Fruit fly (Drosophila melanogaster) whole organism, embryonic: Measurements from ENCODE around the gene CG1896.

Source experiments
- Bgb ChIP-seq: fragments of 200-800 bp; sonication (Bioruptor generic); IDR thresholded peaks from 2 replicates; pipeline ENCODE4 v1.3.6; 2022; ENCODE audit warnings: missing biosample characterization, missing genetic modification characterization; ENCODE audit not compliant: partially characterized antibody
- Blimp-1 ChIP-seq: fragments of 200-800 bp; sonication (Bioruptor generic); optimal IDR thresholded peaks from 3 replicates; lab custom pipeline; 2018; ENCODE audit warnings: missing biosample characterization, missing genetic modification characterization, mild to moderate bottlenecking, moderate library complexity, missing genetic modification reagents
- CG10979 ChIP-seq: fragments of 200-800 bp; sonication (Bioruptor generic); optimal IDR thresholded peaks from 2 replicates; lab custom pipeline; 2018; ENCODE audit warnings: missing biosample characterization, mild to moderate bottlenecking, missing genetic modification characterization, moderate library complexity
- CG11504 ChIP-seq: fragments of 200-800 bp; sonication (Bioruptor generic); optimal IDR thresholded peaks from 3 replicates; lab custom pipeline; 2019; ENCODE audit warnings: missing biosample characterization, mild to moderate bottlenecking, missing genetic modification characterization, moderate library complexity
- CG11695 ChIP-seq: fragments of 200-800 bp; sonication (Bioruptor generic); IDR thresholded peaks from 3 replicates; pipeline ENCODE4 v1.3.6; 2022; ENCODE audit warnings: missing biosample characterization, missing genetic modification characterization
- CG13424 ChIP-seq: fragments of 200-800 bp; sonication (Bioruptor generic); optimal IDR thresholded peaks from 2 replicates; lab custom pipeline; 2019; ENCODE audit warnings: missing biosample characterization, mild to moderate bottlenecking, missing genetic modification characterization, moderate library complexity
- CG17328 ChIP-seq: fragments of 200-800 bp; sonication (Bioruptor generic); IDR thresholded peaks from 2 replicates; pipeline ENCODE4 v1.3.6; 2022; ENCODE audit warnings: missing biosample characterization, missing genetic modification characterization
- CG17359 ChIP-seq: fragments of 200-800 bp; sonication (Bioruptor generic); optimal IDR thresholded peaks from 3 replicates; lab custom pipeline; 2018; ENCODE audit warnings: missing biosample characterization, mild to moderate bottlenecking, missing genetic modification characterization, moderate library complexity
- CG2120 ChIP-seq: fragments of 200-800 bp; sonication (Bioruptor generic); optimal IDR thresholded peaks from 3 replicates; lab custom pipeline; 2016; ENCODE audit warnings: missing biosample characterization, missing genetic modification characterization
- CG4360 ChIP-seq: fragments of 200-800 bp; sonication (Bioruptor generic); IDR thresholded peaks from 2 replicates; pipeline ENCODE4 v1.3.6; 2022; ENCODE audit warnings: missing biosample characterization, missing genetic modification characterization
- CG7987 ChIP-seq: fragments of 200-800 bp; sonication (Bioruptor generic); optimal IDR thresholded peaks from 2 replicates; lab custom pipeline; 2018; ENCODE audit warnings: missing biosample characterization, mild to moderate bottlenecking, missing genetic modification characterization, moderate library complexity
- CG8089 ChIP-seq: fragments of 200-800 bp; sonication (Bioruptor generic); optimal IDR thresholded peaks from 3 replicates; lab custom pipeline; 2016; ENCODE audit warnings: missing biosample characterization, missing genetic modification characterization
- CG8359 ChIP-seq: fragments of 200-800 bp; sonication (Bioruptor generic); optimal IDR thresholded peaks from 2 replicates; lab custom pipeline; 2017; ENCODE audit warnings: missing biosample characterization, mild to moderate bottlenecking, missing genetic modification characterization, borderline replicate concordance
- CG8765 ChIP-seq: fragments of 200-800 bp; sonication (Bioruptor generic); IDR thresholded peaks from 2 replicates; pipeline ENCODE4 v1.3.6; 2022; ENCODE audit warnings: missing biosample characterization, missing genetic modification characterization
- CG9876 ChIP-seq: fragments of 200-800 bp; sonication (Bioruptor generic); optimal IDR thresholded peaks from 2 replicates; lab custom pipeline; 2016; ENCODE audit warnings: missing biosample characterization, missing genetic modification characterization
- Dbx ChIP-seq: fragments of 200-800 bp; sonication (Bioruptor generic); IDR thresholded peaks from 3 replicates; pipeline ENCODE4 v1.3.6; 2022; ENCODE audit warnings: missing biosample characterization, missing genetic modification characterization
- Deaf1 ChIP-seq: fragments of 200-800 bp; optimal IDR thresholded peaks from 3 replicates; lab custom pipeline; 2019; ENCODE audit warnings: missing biosample characterization, mild to moderate bottlenecking, missing genetic modification characterization, moderate library complexity
- Dll ChIP-seq: fragments of 200-800 bp; sonication (Bioruptor generic); IDR thresholded peaks from 4 replicates; pipeline ENCODE4 v1.3.6; 2022; ENCODE audit warnings: missing biosample characterization, missing genetic modification characterization; ENCODE audit not compliant: partially characterized antibody
- Ets65A ChIP-seq: fragments of 200-800 bp; sonication (Bioruptor generic); peaks from one replicate; lab custom pipeline; 2016; ENCODE audit warnings: missing biosample characterization, missing genetic modification characterization
- Hey ChIP-seq: fragments of 200-800 bp; sonication (Bioruptor generic); optimal IDR thresholded peaks from 3 replicates; lab custom pipeline; 2018; ENCODE audit warnings: missing biosample characterization, mild to moderate bottlenecking, missing genetic modification characterization
- HmgZ ChIP-seq: fragments of 200-800 bp; sonication (Bioruptor generic); optimal IDR thresholded peaks from 2 replicates; lab custom pipeline; 2018; ENCODE audit warnings: missing biosample characterization, mild to moderate bottlenecking, missing genetic modification characterization
- Lpt ChIP-seq: fragments of >200 bp; optimal IDR thresholded peaks from 2 replicates; lab custom pipeline; 2018; ENCODE audit warnings: missing biosample characterization, missing genetic modification characterization
- Pdp1 ChIP-seq, 2 experiments: fragments of 200-800 bp; sonication (Bioruptor generic); optimal IDR thresholded peaks; 3 replicates each; lab custom pipeline; 2016; ENCODE audit warnings: missing biosample characterization in 2 of 2, missing genetic modification characterization in 2 of 2, mild to moderate bottlenecking in 1 of 2, moderate library complexity in 1 of 2
- Sin3A ChIP-seq: fragments of >200 bp; optimal IDR thresholded peaks from 2 replicates; lab custom pipeline; 2018
- Stat92E ChIP-seq, 3 experiments: fragments of >200 bp in 2 of 3; fragments of 200-800 bp in 1 of 3; sonication (Bioruptor generic) in 1 of 3; optimal IDR thresholded peaks; 2 replicates each; lab custom pipeline; 2017 to 2019; ENCODE audit warnings: missing biosample characterization in 3 of 3, missing genetic modification characterization in 3 of 3, mild to moderate bottlenecking in 1 of 3, moderate library complexity in 1 of 3
- ase ChIP-seq: fragments of 200-800 bp; sonication (Bioruptor generic); IDR thresholded peaks from 3 replicates; pipeline ENCODE4 v1.3.6; 2022; ENCODE audit warnings: missing biosample characterization, missing genetic modification characterization
- bbx ChIP-seq: fragments of 200-800 bp; sonication (Bioruptor generic); IDR thresholded peaks from 2 replicates; pipeline ENCODE4 v1.3.6; 2022; ENCODE audit warnings: missing biosample characterization, missing genetic modification characterization; ENCODE audit not compliant: partially characterized antibody
- bigmax ChIP-seq: fragments of 200-800 bp; sonication (Bioruptor generic); optimal IDR thresholded peaks from 2 replicates; lab custom pipeline; 2018; ENCODE audit warnings: missing biosample characterization, mild to moderate bottlenecking, missing genetic modification characterization
- bsh ChIP-seq, 2 experiments: fragments of 200-800 bp; sonication (Bioruptor generic); optimal IDR thresholded peaks; 2 replicates each; lab custom pipeline; 2017 to 2018; ENCODE audit warnings: mild to moderate bottlenecking in 2 of 2, missing biosample characterization in 2 of 2, missing genetic modification characterization in 2 of 2, moderate library complexity in 1 of 2
- btn ChIP-seq: fragments of 200-800 bp; sonication (Bioruptor generic); optimal IDR thresholded peaks from 2 replicates; lab custom pipeline; 2016; ENCODE audit warnings: missing biosample characterization, missing genetic modification characterization
- chinmo ChIP-seq: fragments of 200-800 bp; sonication (Bioruptor generic); IDR thresholded peaks from 4 replicates; pipeline ENCODE4 v1.3.6; 2022; ENCODE audit warnings: missing biosample characterization, missing genetic modification characterization; ENCODE audit not compliant: partially characterized antibody
- corto ChIP-seq: fragments of 200-800 bp; sonication (Bioruptor generic); optimal IDR thresholded peaks from 2 replicates; lab custom pipeline; 2016; ENCODE audit warnings: missing biosample characterization, mild to moderate bottlenecking, missing genetic modification characterization, moderate library complexity
- croc ChIP-seq: fragments of 200-800 bp; sonication (Bioruptor generic); conservative IDR thresholded peaks from 3 replicates; pipeline ENCODE4 v1.3.6; 2022; ENCODE audit warnings: missing biosample characterization, missing genetic modification characterization
- exex ChIP-seq: fragments of 200-800 bp; sonication (Bioruptor generic); optimal IDR thresholded peaks from 4 replicates; lab custom pipeline; 2018; ENCODE audit warnings: missing biosample characterization, mild to moderate bottlenecking, missing genetic modification characterization, moderate library complexity
- gt ChIP-seq: fragments of 200-800 bp; sonication (Bioruptor generic); IDR thresholded peaks from 2 replicates; pipeline ENCODE4 v1.3.6; 2022; ENCODE audit warnings: missing biosample characterization, missing genetic modification characterization
- insv ChIP-seq, 2 experiments: fragments of 200-800 bp; sonication (Bioruptor generic); optimal IDR thresholded peaks; 3 replicates each; lab custom pipeline; 2016 to 2018; ENCODE audit warnings: missing biosample characterization in 2 of 2, missing genetic modification characterization in 2 of 2
- jigr1 ChIP-seq: fragments of 200-800 bp; sonication (Bioruptor generic); IDR thresholded peaks from 3 replicates; pipeline ENCODE4 v1.3.6; 2022; ENCODE audit warnings: missing biosample characterization, missing genetic modification characterization
- phol ChIP-seq: fragments of 200-800 bp; sonication (Bioruptor generic); optimal IDR thresholded peaks from 3 replicates; lab custom pipeline; 2018; ENCODE audit warnings: missing biosample characterization, mild to moderate bottlenecking, missing genetic modification characterization, moderate library complexity
- rib ChIP-seq: fragments of 200-800 bp; sonication (Bioruptor generic); IDR thresholded peaks from 2 replicates; pipeline ENCODE4 v1.3.6; 2022; ENCODE audit warnings: missing biosample characterization, missing genetic modification characterization
- run ChIP-seq: fragments of 200-800 bp; sonication (Bioruptor generic); optimal IDR thresholded peaks from 3 replicates; lab custom pipeline; 2018; ENCODE audit warnings: missing biosample characterization, mild to moderate bottlenecking, missing genetic modification characterization
- sens ChIP-seq: fragments of 200-800 bp; sonication (Bioruptor generic); peaks from one replicate; lab custom pipeline; 2016; ENCODE audit warnings: missing biosample characterization, missing genetic modification characterization
- tin ChIP-seq: fragments of 200-800 bp; sonication (Bioruptor generic); optimal IDR thresholded peaks from 3 replicates; lab custom pipeline; 2016; ENCODE audit warnings: missing biosample characterization, missing genetic modification characterization
- unc-4 ChIP-seq: fragments of 200-800 bp; sonication (Bioruptor generic); IDR thresholded peaks from 2 replicates; pipeline ENCODE4 v1.3.6; 2022; ENCODE audit warnings: missing biosample characterization, missing genetic modification characterization; ENCODE audit not compliant: partially characterized antibody
- usp ChIP-seq: fragments of >200 bp; optimal IDR thresholded peaks from 2 replicates; lab custom pipeline; 2017; ENCODE audit warnings: missing biosample characterization, missing genetic modification characterization
- z ChIP-seq: fragments of 200-800 bp; sonication (Bioruptor generic); IDR thresholded peaks from 3 replicates; pipeline ENCODE4 v1.3.6; 2022; ENCODE audit warnings: missing biosample characterization, missing genetic modification characterization
- zen2 ChIP-seq: fragments of 200-800 bp; sonication (Bioruptor generic); IDR thresholded peaks from 3 replicates; pipeline ENCODE4 v1.3.6; 2022; ENCODE audit warnings: missing biosample characterization, missing genetic modification characterization; ENCODE audit not compliant: partially characterized antibody

CG1896 gene

DNA sequence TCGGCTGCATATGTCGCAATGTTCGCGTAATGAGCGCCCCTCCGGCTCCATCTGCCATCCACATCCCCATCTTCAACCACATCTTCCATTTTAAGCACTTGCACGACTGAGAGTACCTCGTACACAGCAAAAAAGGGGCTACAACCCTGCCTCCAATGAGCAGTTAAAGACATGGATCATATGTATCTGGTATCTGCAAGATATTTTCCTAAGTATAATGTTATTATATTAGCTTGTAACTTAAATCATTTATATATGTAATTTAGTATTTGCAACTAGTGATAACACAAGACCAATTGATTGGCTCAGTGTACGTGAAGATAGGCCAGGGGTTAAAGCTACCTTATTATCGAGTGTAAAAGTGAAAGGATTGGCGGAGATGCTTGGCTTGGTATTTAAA lies 18.6 kb downstream of the CG1896 start (continued):
- TF ChIP-seq CG10979 (tag; lab: Kevin White, UChicago) (peak; percentile 12), CG17359 (tag; lab: Kevin White, UChicago) (peak; percentile 3), CG11695 (no peak), Blimp-1 (peak; percentile 45), gt (no peak), CG17328 (GFP tag; lab: Robert Waterston, UW) (no peak), Sin3A (lab: Kevin White, UChicago) (no peak), CG13424 (no peak), CG8359 (no peak), bbx (no peak), CG11504 (tag; lab: Kevin White, UChicago) (peak; percentile 25), unc-4 (GFP tag; lab: Robert Waterston, UW) (no peak), btn (GFP tag; lab: Kevin White, UChicago) (no peak), phol (peak; percentile 5), Dbx (GFP tag; lab: Robert Waterston, UW) (no peak), Ets65A (peak; percentile 38), zen2 (GFP tag; lab: Robert Waterston, UW) (no peak)

DNA sequence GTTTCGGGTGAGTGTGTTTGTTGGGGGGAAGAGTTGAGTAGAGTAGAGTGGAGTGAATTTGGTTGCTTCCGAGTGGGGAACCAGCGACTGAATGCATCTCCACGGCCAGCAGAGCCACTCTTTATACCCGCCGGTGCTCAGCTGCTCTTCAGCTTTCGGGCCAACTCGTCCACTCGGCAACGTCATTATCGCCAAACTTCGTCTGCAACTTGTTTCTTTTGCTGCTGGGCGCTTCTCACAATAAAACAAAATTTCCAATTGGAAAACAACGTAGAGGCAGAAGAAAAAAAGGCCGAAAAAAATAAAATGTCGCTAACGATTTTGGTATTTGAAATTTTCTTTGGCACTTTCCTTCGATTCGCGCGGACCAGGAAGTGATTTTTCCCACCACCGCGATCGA lies 20.6 kb downstream of the CG1896 start, which contains the start of gene CG2150:
CG2150 (minus strand) TSS at position 101 of the 400 bp plus-strand sequence.
- TF ChIP-seq Deaf1 (tag; lab: Kevin White, UChicago) (peak; percentile 55), CG7987 (GFP tag; lab: Kevin White, UChicago) (no peak), exex (tag; lab: Kevin White, UChicago) (no peak), sens (GFP tag; lab: Kevin White, UChicago) (no peak), CG4360 (GFP tag; lab: Robert Waterston, UW) (no peak), Hey (tag; lab: Kevin White, UChicago) (no peak), bigmax (GFP tag; lab: Kevin White, UChicago) (no peak), tin (GFP tag; lab: Kevin White, UChicago) (no peak), croc (no peak), corto (GFP tag; lab: Kevin White, UChicago) (no peak), insv (GFP tag; optimal IDR thresholded peaks at IDR 0.05; lab: Kevin White, UChicago) (no peak), usp (GFP tag; lab: Kevin White, UChicago) (no peak), run (no peak), z (GFP tag; lab: Robert Waterston, UW) (peak; percentile 45; the same call in 1 of the 3 replicates), Dll (GFP tag; lab: Robert Waterston, UW) (no peak)

DNA sequence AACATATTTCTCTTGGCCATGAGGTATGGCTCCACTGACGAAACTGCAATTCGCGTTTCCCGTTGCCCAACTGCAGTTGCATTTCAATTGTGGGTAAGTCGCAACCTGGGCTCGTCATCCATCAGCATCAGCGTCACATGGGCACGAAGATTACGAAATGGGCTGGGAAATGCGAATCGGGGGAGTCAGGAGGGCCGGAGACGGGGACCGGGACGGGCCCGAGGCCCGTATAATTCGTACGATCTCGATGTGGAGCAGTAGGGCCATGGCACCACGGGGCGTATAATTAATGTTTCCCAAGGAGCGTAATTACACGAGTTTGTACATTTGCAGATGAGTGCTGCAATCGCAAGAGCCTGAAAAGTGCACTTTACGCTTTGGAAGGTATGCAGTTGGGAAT lies 21.1 kb downstream of the CG1896 start:
- TF ChIP-seq CG2120 (no peak), Stat92E (GFP tag; optimal IDR thresholded peaks at IDR 0.05; lab: Kevin White, UChicago) (no peak), CG8765 (no peak), chinmo (GFP tag; lab: Robert Waterston, UW) (no peak)

DNA sequence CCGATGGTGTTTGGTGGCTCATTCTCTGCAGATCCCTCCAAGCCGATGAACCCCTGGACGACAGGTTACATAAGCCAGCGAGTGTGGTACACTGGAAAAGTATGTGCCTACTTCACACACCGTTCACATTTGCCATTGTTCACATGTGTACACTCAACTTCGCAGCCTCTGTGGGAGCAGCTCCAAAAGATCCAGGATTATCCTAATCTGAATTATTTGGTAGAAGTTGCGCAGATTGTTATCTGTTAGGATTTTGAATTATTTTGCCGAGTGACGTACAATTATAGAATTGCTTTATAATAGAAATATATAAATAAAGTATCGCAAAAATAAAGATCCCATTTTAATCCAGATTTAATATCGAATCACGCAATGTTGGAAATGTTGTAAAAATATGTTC lies 23.4 kb downstream of the CG1896 start:
- TF ChIP-seq Bgb (GFP tag; lab: Robert Waterston, UW) = no peak
- TF ChIP-seq rib = no peak
- no peak for TF ChIP-seq ase (GFP tag; lab: Robert Waterston, UW)
- no peak for TF ChIP-seq Lpt (GFP tag; lab: Kevin White, UChicago)
- no peak for TF ChIP-seq HmgZ (tag; lab: Kevin White, UChicago)
- peak in 1 of 2 experiments; percentile 24 for TF ChIP-seq bsh (GFP tag; optimal IDR thresholded peaks at IDR 0.05; lab: Kevin White, UChicago)
- no peak for TF ChIP-seq CG9876 (GFP tag; lab: Kevin White, UChicago)
- TF ChIP-seq Pdp1 (GFP tag; optimal IDR thresholded peaks at IDR 0.05; lab: Kevin White, UChicago) = peak in 1 of 2 experiments; percentile 4
- TF ChIP-seq jigr1 (GFP tag; lab: Robert Waterston, UW) = no peak
- TF ChIP-seq CG8089 (GFP tag; lab: Kevin White, UChicago) = no peak
